Fruit fly (Drosophila melanogaster): ENCODE data around the gene tnc.

- TF ChIP-seq psq (optimal IDR thresholded peaks at IDR 0.05) (no peak), CG8478 (optimal IDR thresholded peaks at IDR 0.05) (no peak), usp (GFP tag; optimal IDR thresholded peaks at IDR 0.05) (no peak), pan (optimal IDR thresholded peaks at IDR 0.05) (no peak), EcR (GFP tag; optimal IDR thresholded peaks at IDR 0.05) (no peak), Dll (optimal IDR thresholded peaks at IDR 0.05) (no peak)
These were observed 21.6 kb downstream of the tnc start for dm6 chr3R:25005748-25006147.

All from whole organism.